Worm (Caenorhabditis elegans) whole organism, L4/young adult: ENCODE measurements around the gene hyl-2.

Experiments
- W03F9.2 ChIP-seq: fragments of 150-350 bp; optimal IDR thresholded peaks from 2 replicates; lab custom pipeline; 2014; ENCODE audit warnings: missing biosample characterization, missing genetic modification characterization
- dao-5 ChIP-seq: sonication (generic microtip); optimal IDR thresholded peaks from 2 replicates; lab custom pipeline; 2016; ENCODE audit warnings: missing genotype, missing genetic modification characterization, moderate library complexity, missing compliant biosample characterization
- him-1 ChIP-seq: sonication (generic microtip); optimal IDR thresholded peaks from 2 replicates; lab custom pipeline; 2016; ENCODE audit warnings: missing genotype, missing genetic modification reagents, missing genetic modification characterization, missing compliant biosample characterization

The hyl-2 gene

ce11 chrX:4662964-4663684 lies 36.1 kb downstream of the hyl-2 start:
- TF ChIP-seq him-1 (no peak), dao-5 (tag; lab: Kevin White, UChicago) (no peak), W03F9.2 (tag; lab: Kevin White, UChicago) (no peak)

ce11 chrX:4662293-4662825 lies 36.9 kb downstream of the hyl-2 start:
- TF ChIP-seq him-1 (no peak), dao-5 (tag; lab: Kevin White, UChicago) (no peak), W03F9.2 (tag; lab: Kevin White, UChicago) (no peak)

ce11 chrX:4660268-4660880 lies 38.9 kb downstream of the hyl-2 start, which contains the start of gene nhr-45:
Gene nhr-45, minus strand, starts transcription at chrX:4660318.
- no peak for TF ChIP-seq W03F9.2 (tag; lab: Kevin White, UChicago)
- TF ChIP-seq him-1: no peak
- TF ChIP-seq dao-5 (tag; lab: Kevin White, UChicago): no peak

- TF ChIP-seq him-1 (no peak), dao-5 (tag; lab: Kevin White, UChicago) (no peak), W03F9.2 (tag; lab: Kevin White, UChicago) (no peak)
These were observed 40.6 kb downstream of the hyl-2 start for ce11 chrX:4658706-4659105.

ce11 chrX:4658303-4658702 lies 41.0 kb downstream of the hyl-2 start:
- TF ChIP-seq him-1 (no peak), dao-5 (tag; lab: Kevin White, UChicago) (no peak), W03F9.2 (tag; lab: Kevin White, UChicago) (no peak)

ce11 chrX:4657577-4657976 lies 41.7 kb downstream of the hyl-2 start:
- TF ChIP-seq dao-5 (tag; lab: Kevin White, UChicago): no peak
- TF ChIP-seq him-1: no peak
- TF ChIP-seq W03F9.2 (tag; lab: Kevin White, UChicago): no peak

ce11 chrX:4654057-4654456 lies 45.2 kb downstream of the hyl-2 start, which contains the start of gene ceh-1:
Gene ceh-1, minus strand, starts transcription at chrX:4654157.
- no peak for TF ChIP-seq dao-5 (tag; lab: Kevin White, UChicago)
- TF ChIP-seq W03F9.2 (tag; lab: Kevin White, UChicago): no peak
- no peak for TF ChIP-seq him-1

- TF ChIP-seq W03F9.2 (tag; lab: Kevin White, UChicago): no peak
- no peak for TF ChIP-seq dao-5 (tag; lab: Kevin White, UChicago)
- TF ChIP-seq him-1: no peak
These were observed 46.3 kb downstream of the hyl-2 start for ce11 chrX:4652950-4653349.

ce11 chrX:4651428-4651827 lies 47.8 kb downstream of the hyl-2 start:
- TF ChIP-seq him-1: no peak
- TF ChIP-seq dao-5 (tag; lab: Kevin White, UChicago): no peak
- TF ChIP-seq W03F9.2 (tag; lab: Kevin White, UChicago): no peak

- TF ChIP-seq dao-5 (tag; lab: Kevin White, UChicago) (no peak), him-1 (no peak), W03F9.2 (tag; lab: Kevin White, UChicago) (no peak)
These were observed 50.2 kb downstream of the hyl-2 start, which contains the start of gene ent-5 for ce11 chrX:4649097-4649496. Gene ent-5, minus strand, starts transcription at chrX:4649197.

ce11 chrX:4647104-4647503 lies 52.2 kb downstream of the hyl-2 start, which contains the start of gene C46C11.4:
Gene C46C11.4, minus strand, starts transcription at chrX:4647204.
- no peak for TF ChIP-seq W03F9.2 (tag; lab: Kevin White, UChicago)
- no peak for TF ChIP-seq him-1
- TF ChIP-seq dao-5 (tag; lab: Kevin White, UChicago): no peak
